Fruit fly (Drosophila melanogaster) whole organism, embryonic: ENCODE measurements around the gene Cp7Fa.
A peak's percentile ranks its signal among the peaks of the same experiment; 100 is the strongest.

Experiments
- Adf1 ChIP-seq: fragments of 200-800 bp; sonication (Bioruptor generic); IDR thresholded peaks from 2 replicates; pipeline ENCODE4 v1.3.6; 2022; ENCODE audit warnings: missing biosample characterization, missing genetic modification characterization
- Atf-2 ChIP-seq: fragments of 200-800 bp; sonication (Bioruptor generic); optimal IDR thresholded peaks from 2 replicates; lab custom pipeline; 2016; ENCODE audit warnings: missing biosample characterization, missing genetic modification characterization
- BEAF-32 ChIP-seq: fragments of 200-800 bp; sonication (Bioruptor generic); optimal IDR thresholded peaks from 3 replicates; lab custom pipeline; 2017; ENCODE audit warnings: missing biosample characterization, missing genetic modification characterization, mild to moderate bottlenecking, moderate library complexity, missing genetic modification reagents
- Bteb2 ChIP-seq: fragments of 200-800 bp; sonication (Bioruptor generic); optimal IDR thresholded peaks from 2 replicates; lab custom pipeline; 2016; ENCODE audit warnings: missing biosample characterization, missing genetic modification characterization
- CG10366 ChIP-seq: fragments of 200-800 bp; sonication (Bioruptor generic); IDR thresholded peaks from 2 replicates; pipeline ENCODE4 v1.3.6; 2022; ENCODE audit warnings: missing biosample characterization, missing genetic modification characterization
- CG11504 ChIP-seq: fragments of 200-800 bp; sonication (Bioruptor generic); optimal IDR thresholded peaks from 3 replicates; lab custom pipeline; 2019; ENCODE audit warnings: missing biosample characterization, mild to moderate bottlenecking, missing genetic modification characterization, moderate library complexity
- CG11696 ChIP-seq: fragments of 200-800 bp; sonication (Bioruptor generic); IDR thresholded peaks from 2 replicates; pipeline ENCODE4 v1.3.6; 2022; ENCODE audit warnings: missing biosample characterization, missing genetic modification characterization
- CG14710 ChIP-seq: fragments of 200-800 bp; sonication (Bioruptor generic); optimal IDR thresholded peaks from 3 replicates; lab custom pipeline; 2019; ENCODE audit warnings: missing biosample characterization, mild to moderate bottlenecking, missing genetic modification characterization, moderate library complexity
- CG14860 ChIP-seq: fragments of 200-800 bp; sonication (Bioruptor generic); IDR thresholded peaks from 3 replicates; pipeline ENCODE4 v1.3.6; 2022; ENCODE audit warnings: missing biosample characterization, missing genetic modification characterization; ENCODE audit not compliant: partially characterized antibody
- CG17328 ChIP-seq: fragments of 200-800 bp; sonication (Bioruptor generic); IDR thresholded peaks from 2 replicates; pipeline ENCODE4 v1.3.6; 2022; ENCODE audit warnings: missing biosample characterization, missing genetic modification characterization
- CG1792 ChIP-seq: fragments of 200-800 bp; sonication (Bioruptor generic); optimal IDR thresholded peaks from 2 replicates; lab custom pipeline; 2016; ENCODE audit warnings: missing biosample characterization, missing genetic modification characterization
- CG31441 ChIP-seq: fragments of 200-800 bp; sonication (Bioruptor generic); IDR thresholded peaks from 2 replicates; pipeline ENCODE4 v1.3.6; 2022; ENCODE audit warnings: missing biosample characterization, missing genetic modification characterization
- CG3163 ChIP-seq: fragments of 200-800 bp; sonication (Bioruptor generic); optimal IDR thresholded peaks from 3 replicates; lab custom pipeline; 2016; ENCODE audit warnings: missing biosample characterization, missing genetic modification characterization
- CG34224 ChIP-seq: fragments of 200-800 bp; sonication (Bioruptor generic); IDR thresholded peaks from 3 replicates; pipeline ENCODE4 v1.3.6; 2022; ENCODE audit warnings: missing biosample characterization, missing genetic modification characterization; ENCODE audit not compliant: partially characterized antibody
- CG3838 ChIP-seq: fragments of 200-800 bp; sonication (Bioruptor generic); optimal IDR thresholded peaks from 3 replicates; lab custom pipeline; 2016; ENCODE audit warnings: missing biosample characterization, missing genetic modification characterization
- CG4282 ChIP-seq: fragments of 200-800 bp; sonication (Bioruptor generic); optimal IDR thresholded peaks from 2 replicates; lab custom pipeline; 2016; ENCODE audit warnings: missing biosample characterization, missing genetic modification characterization
- CG6854 ChIP-seq: fragments of 200-800 bp; sonication (Bioruptor generic); optimal IDR thresholded peaks from 3 replicates; lab custom pipeline; 2017; ENCODE audit warnings: missing biosample characterization, mild to moderate bottlenecking, missing genetic modification characterization
- CG7271 ChIP-seq: fragments of 200-800 bp; sonication (Bioruptor generic); optimal IDR thresholded peaks from 2 replicates; lab custom pipeline; 2018; ENCODE audit warnings: missing biosample characterization, mild to moderate bottlenecking, missing genetic modification characterization, moderate library complexity
- CG7839 ChIP-seq: fragments of 200-800 bp; sonication (Bioruptor generic); optimal IDR thresholded peaks from 3 replicates; lab custom pipeline; 2018; ENCODE audit warnings: missing biosample characterization, mild to moderate bottlenecking, missing genetic modification characterization, moderate library complexity
- CG9932 ChIP-seq: fragments of 200-800 bp; sonication (Bioruptor generic); IDR thresholded peaks from 2 replicates; pipeline ENCODE4 v1.3.6; 2022; ENCODE audit warnings: missing biosample characterization, missing genetic modification characterization
- D19A ChIP-seq: fragments of 200-800 bp; optimal IDR thresholded peaks from 3 replicates; lab custom pipeline; 2019; ENCODE audit warnings: missing biosample characterization, mild to moderate bottlenecking, missing genetic modification characterization, moderate library complexity
- Drgx ChIP-seq: fragments of 200-800 bp; sonication (Bioruptor generic); IDR thresholded peaks from 2 replicates; pipeline ENCODE4 v1.3.6; 2022; ENCODE audit warnings: missing biosample characterization, missing genetic modification characterization
- E2f2 ChIP-seq: fragments of 200-800 bp; sonication (Bioruptor generic); IDR thresholded peaks from 2 replicates; pipeline ENCODE4 v1.3.6; 2022; ENCODE audit warnings: missing biosample characterization, missing genetic modification characterization
- Lhr ChIP-seq: fragments of 200-800 bp; sonication (Bioruptor generic); optimal IDR thresholded peaks from 3 replicates; lab custom pipeline; 2017; ENCODE audit warnings: mild to moderate bottlenecking, missing biosample characterization, missing genetic modification reagents, missing genetic modification characterization
- Max ChIP-seq: fragments of 200-800 bp; sonication (Bioruptor generic); optimal IDR thresholded peaks from 2 replicates; lab custom pipeline; 2016; ENCODE audit warnings: missing biosample characterization, mild to moderate bottlenecking, missing genetic modification characterization
- Med ChIP-seq: fragments of 200-800 bp; sonication (Bioruptor generic); peaks from one replicate; lab custom pipeline; 2016; ENCODE audit warnings: missing biosample characterization, missing genetic modification characterization, mild to moderate bottlenecking, inconsistent platforms, moderate library complexity
- Mes4 ChIP-seq: fragments of 200-800 bp; sonication (Bioruptor generic); optimal IDR thresholded peaks from 2 replicates; lab custom pipeline; 2016; ENCODE audit warnings: missing biosample characterization, missing genetic modification characterization
- NfI ChIP-seq: fragments of 200-800 bp; sonication (Bioruptor generic); optimal IDR thresholded peaks from 3 replicates; lab custom pipeline; 2018; ENCODE audit warnings: missing biosample characterization, mild to moderate bottlenecking, missing genetic modification characterization, moderate library complexity
- Ravus ChIP-seq: fragments of 200-800 bp; sonication (Bioruptor generic); IDR thresholded peaks from 2 replicates; pipeline ENCODE4 v1.3.6; 2022; ENCODE audit warnings: missing biosample characterization, missing genetic modification characterization
- aop ChIP-seq: fragments of 200-800 bp; sonication (Bioruptor generic); IDR thresholded peaks from 2 replicates; pipeline ENCODE4 v1.3.6; 2022; ENCODE audit warnings: missing biosample characterization, missing genetic modification characterization
- chinmo ChIP-seq: fragments of 200-800 bp; sonication (Bioruptor generic); IDR thresholded peaks from 4 replicates; pipeline ENCODE4 v1.3.6; 2022; ENCODE audit warnings: missing biosample characterization, missing genetic modification characterization; ENCODE audit not compliant: partially characterized antibody
- crol ChIP-seq: fragments of 200-800 bp; sonication (Bioruptor generic); IDR thresholded peaks from 2 replicates; pipeline ENCODE4 v1.3.6; 2022; ENCODE audit warnings: missing biosample characterization, missing genetic modification characterization
- dysf ChIP-seq: fragments of 200-800 bp; sonication (Bioruptor generic); IDR thresholded peaks from 3 replicates; pipeline ENCODE4 v1.3.6; 2022; ENCODE audit warnings: missing biosample characterization, missing genetic modification characterization
- eve ChIP-seq, 2 experiments: fragments of >200 bp; optimal IDR thresholded peaks; 2 replicates each; lab custom pipeline; 2017; ENCODE audit warnings: missing biosample characterization in 2 of 2, missing genetic modification characterization in 2 of 2
- fu2 ChIP-seq: fragments of 200-800 bp; sonication (Bioruptor generic); optimal IDR thresholded peaks from 2 replicates; lab custom pipeline; 2016; ENCODE audit warnings: missing biosample characterization, missing genetic modification characterization
- gcm ChIP-seq: fragments of 200-800 bp; sonication (Bioruptor generic); optimal IDR thresholded peaks from 2 replicates; lab custom pipeline; 2019; ENCODE audit warnings: missing biosample characterization, mild to moderate bottlenecking, missing genetic modification characterization, moderate library complexity
- gem ChIP-seq: fragments of 200-800 bp; sonication (Bioruptor generic); optimal IDR thresholded peaks from 2 replicates; lab custom pipeline; 2019; ENCODE audit warnings: missing biosample characterization, mild to moderate bottlenecking, missing genetic modification characterization, moderate library complexity
- gfzf ChIP-seq: fragments of 200-800 bp; sonication (Bioruptor generic); optimal IDR thresholded peaks from 2 replicates; lab custom pipeline; 2016; ENCODE audit warnings: missing biosample characterization, mild to moderate bottlenecking, missing genetic modification characterization, moderate library complexity
- grn ChIP-seq: fragments of 200-800 bp; sonication (Bioruptor generic); optimal IDR thresholded peaks from 3 replicates; lab custom pipeline; 2017; ENCODE audit warnings: missing biosample characterization, missing genetic modification characterization
- gsb ChIP-seq: fragments of 200-800 bp; sonication (Bioruptor generic); IDR thresholded peaks from 2 replicates; pipeline ENCODE4 v1.3.6; 2022; ENCODE audit warnings: missing biosample characterization, missing genetic modification characterization
- kay ChIP-seq: fragments of 200-800 bp; sonication (Bioruptor generic); optimal IDR thresholded peaks from 2 replicates; lab custom pipeline; 2016; ENCODE audit warnings: missing biosample characterization, missing genetic modification characterization
- lbe ChIP-seq: fragments of 200-800 bp; sonication (Bioruptor generic); optimal IDR thresholded peaks from 2 replicates; lab custom pipeline; 2016; ENCODE audit warnings: missing biosample characterization, mild to moderate bottlenecking, missing genetic modification characterization
- nerfin-1 ChIP-seq: fragments of 200-800 bp; sonication (Bioruptor generic); optimal IDR thresholded peaks from 3 replicates; lab custom pipeline; 2019; ENCODE audit warnings: missing biosample characterization, mild to moderate bottlenecking, missing genetic modification characterization, moderate library complexity
- org-1 ChIP-seq: fragments of 200-800 bp; sonication (Bioruptor generic); optimal IDR thresholded peaks from 2 replicates; lab custom pipeline; 2017; ENCODE audit warnings: missing biosample characterization, missing genetic modification characterization
- row ChIP-seq: fragments of 200-800 bp; sonication (Bioruptor generic); IDR thresholded peaks from 3 replicates; pipeline ENCODE4 v1.3.6; 2022; ENCODE audit warnings: missing biosample characterization, missing genetic modification characterization
- seq ChIP-seq: fragments of 200-800 bp; sonication (Bioruptor generic); IDR thresholded peaks from 2 replicates; pipeline ENCODE4 v1.3.6; 2022; ENCODE audit warnings: missing biosample characterization, missing genetic modification characterization
- sr ChIP-seq: fragments of 200-800 bp; sonication (Bioruptor generic); IDR thresholded peaks from 3 replicates; pipeline ENCODE4 v1.3.6; 2022; ENCODE audit warnings: missing biosample characterization, missing genetic modification characterization
- trem ChIP-seq: fragments of 200-800 bp; optimal IDR thresholded peaks from 3 replicates; lab custom pipeline; 2019; ENCODE audit warnings: missing biosample characterization, mild to moderate bottlenecking, missing genetic modification characterization, moderate library complexity

Gene Cp7Fa

DNA sequence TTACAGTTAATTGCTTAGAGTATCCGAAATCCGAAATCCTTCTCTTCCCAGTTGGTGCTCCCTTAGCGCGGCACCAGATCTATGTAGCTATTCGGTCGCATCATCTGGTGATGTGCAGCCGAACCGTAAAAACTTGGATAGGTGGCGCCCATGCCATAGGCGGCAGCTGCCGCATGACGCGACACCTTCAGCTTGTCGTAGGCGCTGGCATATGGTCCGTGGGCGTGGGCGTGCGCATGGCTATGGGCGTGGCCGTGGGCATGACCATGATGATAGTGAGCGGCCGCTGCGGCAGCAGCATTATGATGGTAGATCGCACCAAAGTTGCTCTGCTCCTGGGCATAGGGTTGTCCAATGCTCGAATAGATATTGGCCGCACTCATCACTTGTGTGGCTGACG, 22.5 kb upstream of the Cp7Fa start (continued):
- TF ChIP-seq gcm (no peak), Adf1 (GFP tag; lab: Robert Waterston, UW) (no peak)

dm6 chrX:8450214-8450904, 20.3 kb upstream of the Cp7Fa start:
- no peak for TF ChIP-seq CG4282 (GFP tag; lab: Kevin White, UChicago)
- TF ChIP-seq trem (tag; lab: Kevin White, UChicago) = no peak
- 0 out of 2 replicates have a peak, but pooled peaks have one; percentile 18 for TF ChIP-seq CG9932 (GFP tag; lab: Robert Waterston, UW)
- TF ChIP-seq CG14710 (tag; lab: Kevin White, UChicago) = no peak
- no peak for TF ChIP-seq Bteb2 (GFP tag; lab: Kevin White, UChicago)
- TF ChIP-seq Med (GFP tag; lab: Kevin White, UChicago) = peak; percentile 21
- peak; percentile 48; the same call in 2 of the 3 replicates for TF ChIP-seq row
- TF ChIP-seq kay (GFP tag; lab: Kevin White, UChicago) = peak; percentile 35
- no peak for TF ChIP-seq CG6854 (GFP tag; lab: Kevin White, UChicago)
- peak; percentile 75 for TF ChIP-seq grn (GFP tag; lab: Kevin White, UChicago)
- no peak for TF ChIP-seq Adf1 (GFP tag; lab: Robert Waterston, UW)
- TF ChIP-seq gsb = no peak
- peak; percentile 12 for TF ChIP-seq CG7839 (tag; lab: Kevin White, UChicago)
- TF ChIP-seq Mes4 (GFP tag; lab: Kevin White, UChicago) = no peak
- no peak for TF ChIP-seq CG1792 (GFP tag; lab: Kevin White, UChicago)
- peak; percentile 73 for TF ChIP-seq crol (GFP tag; lab: Robert Waterston, UW)
- peak; percentile 70; the same call in 2 of the 4 replicates for TF ChIP-seq chinmo
- no peak for TF ChIP-seq CG31441 (GFP tag; lab: Robert Waterston, UW)
- TF ChIP-seq gfzf (GFP tag; lab: Kevin White, UChicago) = no peak
- no peak for TF ChIP-seq BEAF-32 (GFP tag; lab: Kevin White, UChicago)
- TF ChIP-seq fu2 (GFP tag; lab: Kevin White, UChicago) = no peak
- TF ChIP-seq CG14860 (GFP tag; lab: Robert Waterston, UW) = no peak
- TF ChIP-seq seq (GFP tag; lab: Robert Waterston, UW) = no peak
- no peak for TF ChIP-seq NfI
- peak; percentile 24 for TF ChIP-seq CG11504
- peak; percentile 85 for TF ChIP-seq D19A (tag; lab: Kevin White, UChicago)
- TF ChIP-seq Lhr = no peak
- no peak for TF ChIP-seq CG10366 (GFP tag; lab: Robert Waterston, UW)
- no peak for TF ChIP-seq CG3838
- TF ChIP-seq CG11696 (GFP tag; lab: Robert Waterston, UW) = no peak
- no peak for TF ChIP-seq dysf (GFP tag; lab: Robert Waterston, UW)
- TF ChIP-seq CG3163 = no peak
- no peak for TF ChIP-seq CG7271
- TF ChIP-seq aop = no peak
- no peak for TF ChIP-seq Ravus (GFP tag; lab: Robert Waterston, UW)
- no peak for TF ChIP-seq CG17328 (GFP tag; lab: Robert Waterston, UW)
- 0 out of 2 replicates have a peak, but pooled peaks have one; percentile 17 for TF ChIP-seq E2f2 (GFP tag; lab: Robert Waterston, UW)
- peak; percentile 43; the same call in 1 of the 3 replicates for TF ChIP-seq sr (GFP tag; lab: Robert Waterston, UW)
- TF ChIP-seq lbe (GFP tag; lab: Kevin White, UChicago) = no peak
- TF ChIP-seq org-1 (GFP tag; lab: Kevin White, UChicago) = no peak
- no peak for TF ChIP-seq CG34224 (GFP tag; lab: Robert Waterston, UW)
- TF ChIP-seq Atf-2 (GFP tag; lab: Kevin White, UChicago) = no peak
- TF ChIP-seq gem (tag; lab: Kevin White, UChicago) = peak; percentile 27
- no peak for TF ChIP-seq Drgx (GFP tag; lab: Robert Waterston, UW)
- no peak for TF ChIP-seq nerfin-1
- no peak for TF ChIP-seq Max (GFP tag; lab: Kevin White, UChicago)
- no peak for TF ChIP-seq eve (GFP tag; optimal IDR thresholded peaks at IDR 0.05; lab: Kevin White, UChicago)
